Worm (Caenorhabditis elegans) whole organism, L2 larva: Measurements from ENCODE around the gene R09A8.5.

Experiments used
- F13H6.1 ChIP-seq: sonication (generic microtip); optimal IDR thresholded peaks from 2 replicates; lab custom pipeline; 2016; ENCODE audit warnings: missing genetic modification characterization, missing compliant biosample characterization
- R02D3.7 ChIP-seq: fragments of 150-350 bp; optimal IDR thresholded peaks from 2 replicates; lab custom pipeline; 2014; ENCODE audit warnings: missing biosample characterization, missing genetic modification characterization
- Y55F3AM.14 ChIP-seq: fragments of 200-800 bp; sonication (Bioruptor generic); optimal IDR thresholded peaks from 2 replicates; lab custom pipeline; 2018; ENCODE audit warnings: mild to moderate bottlenecking, missing genetic modification characterization, missing compliant biosample characterization
- aly-2 ChIP-seq: fragments of 150-350 bp; optimal IDR thresholded peaks from 2 replicates; lab custom pipeline; 2014; ENCODE audit warnings: missing biosample characterization, missing genetic modification characterization
- ama-1 ChIP-seq: fragments of 150-350 bp; optimal IDR thresholded peaks from 2 replicates; lab custom pipeline; 2018; ENCODE audit warnings: inconsistent platforms
- blmp-1 ChIP-seq: sonication (generic microtip); optimal IDR thresholded peaks from 2 replicates; lab custom pipeline; 2017; ENCODE audit warnings: missing genetic modification characterization, mild to moderate bottlenecking, missing compliant biosample characterization, antibody characterized with exemption, moderate library complexity; ENCODE audit not compliant: insufficient read depth
- ceh-82 ChIP-seq: fragments of 150-350 bp; optimal IDR thresholded peaks from 2 replicates; lab custom pipeline; 2014; ENCODE audit warnings: missing biosample characterization, missing genetic modification characterization
- crh-2 ChIP-seq: sonication (generic microtip); optimal IDR thresholded peaks from 2 replicates; lab custom pipeline; 2017; ENCODE audit warnings: missing biosample characterization, missing genetic modification characterization
- dmd-4 ChIP-seq: sonication (generic microtip); optimal IDR thresholded peaks from 2 replicates; lab custom pipeline; 2017; ENCODE audit warnings: missing biosample characterization, missing genetic modification characterization
- egl-27 ChIP-seq: sonication (generic microtip); optimal IDR thresholded peaks from 3 replicates; lab custom pipeline; 2017; ENCODE audit warnings: missing biosample characterization, missing genetic modification reagents, missing genetic modification characterization
- elt-1 ChIP-seq: fragments of 150-350 bp; optimal IDR thresholded peaks from 2 replicates; lab custom pipeline; 2014; ENCODE audit warnings: missing biosample characterization, missing genetic modification characterization
- elt-3 ChIP-seq: sonication (generic microtip); optimal IDR thresholded peaks from 2 replicates; lab custom pipeline; 2017; ENCODE audit warnings: missing biosample characterization, missing genetic modification characterization
- fos-1 ChIP-seq: fragments of 150-350 bp; optimal IDR thresholded peaks from 2 replicates; lab custom pipeline; 2014; ENCODE audit warnings: missing biosample characterization, missing genetic modification characterization
- gmeb-1 ChIP-seq: fragments of 150-350 bp; optimal IDR thresholded peaks from 2 replicates; lab custom pipeline; 2014; ENCODE audit warnings: missing biosample characterization, missing genetic modification characterization
- lin-13 ChIP-seq: fragments of 150-350 bp; optimal IDR thresholded peaks from 2 replicates; lab custom pipeline; 2014; ENCODE audit warnings: missing biosample characterization, missing genetic modification reagents, missing genetic modification characterization
- lsy-2 ChIP-seq, 2 experiments: fragments of 150-350 bp in 1 of 2; sonication (generic microtip) in 1 of 2; optimal IDR thresholded peaks; 2 replicates each; lab custom pipeline; 2014 to 2017; ENCODE audit warnings: missing biosample characterization in 2 of 2, missing genetic modification characterization in 2 of 2
- mdl-1 ChIP-seq, 2 experiments: fragments of 150-350 bp in 1 of 2; sonication (generic microtip) in 1 of 2; optimal IDR thresholded peaks; 2 replicates each; lab custom pipeline; 2017; ENCODE audit warnings: missing biosample characterization in 2 of 2, missing genetic modification characterization in 2 of 2
- nhr-11 ChIP-seq: fragments of 150-350 bp; optimal IDR thresholded peaks from 2 replicates; lab custom pipeline; 2014; ENCODE audit warnings: missing biosample characterization, missing genetic modification characterization
- nhr-129 ChIP-seq: fragments of 150-350 bp; optimal IDR thresholded peaks from 2 replicates; lab custom pipeline; 2014; ENCODE audit warnings: missing biosample characterization, missing genetic modification characterization
- nhr-21 ChIP-seq: fragments of 150-350 bp; optimal IDR thresholded peaks from 2 replicates; lab custom pipeline; 2014; ENCODE audit warnings: missing biosample characterization, missing genetic modification characterization
- nhr-237 ChIP-seq: fragments of 150-350 bp; optimal IDR thresholded peaks from 2 replicates; lab custom pipeline; 2014; ENCODE audit warnings: missing biosample characterization, missing genetic modification characterization
- nhr-25 ChIP-seq: fragments of 150-350 bp; sonication (generic microtip); optimal IDR thresholded peaks from 3 replicates; lab custom pipeline; 2014; ENCODE audit warnings: missing biosample characterization, missing genetic modification characterization
- peb-1 ChIP-seq: fragments of 150-350 bp; optimal IDR thresholded peaks from 2 replicates; lab custom pipeline; 2014; ENCODE audit warnings: missing biosample characterization, missing genetic modification characterization
- skn-1 ChIP-seq: sonication (generic microtip); optimal IDR thresholded peaks from 2 replicates; lab custom pipeline; 2017; ENCODE audit warnings: missing biosample characterization, missing genetic modification characterization
- sma-3 ChIP-seq: sonication (generic microtip); optimal IDR thresholded peaks from 2 replicates; lab custom pipeline; 2016; ENCODE audit warnings: missing genetic modification reagents, missing genetic modification characterization, missing compliant biosample characterization
- sma-9 ChIP-seq, 2 experiments: fragments of 150-350 bp in 1 of 2; sonication (generic microtip) in 1 of 2; optimal IDR thresholded peaks; 2 replicates each; lab custom pipeline; 2014 to 2016; ENCODE audit warnings: missing genetic modification characterization in 2 of 2, mild to moderate bottlenecking in 1 of 2, missing biosample characterization in 1 of 2, missing compliant biosample characterization in 1 of 2, missing genetic modification reagents in 1 of 2, moderate library complexity in 1 of 2
- snpc-4 ChIP-seq: fragments of 150-350 bp; optimal IDR thresholded peaks from 2 replicates; lab custom pipeline; 2014; ENCODE audit warnings: missing biosample characterization, missing genetic modification characterization
- unc-39 ChIP-seq: fragments of 150-350 bp; optimal IDR thresholded peaks from 2 replicates; lab custom pipeline; 2014; ENCODE audit warnings: missing biosample characterization, missing genetic modification characterization
- unc-55 ChIP-seq: fragments of 150-350 bp; sonication (generic microtip); optimal IDR thresholded peaks from 3 replicates; lab custom pipeline; 2014; ENCODE audit warnings: missing biosample characterization, missing genetic modification reagents, missing genetic modification characterization
- zag-1 ChIP-seq: fragments of 150-350 bp; optimal IDR thresholded peaks from 2 replicates; lab custom pipeline; 2014; ENCODE audit warnings: missing biosample characterization, missing genetic modification characterization
- ztf-1 ChIP-seq: fragments of 200-800 bp; sonication (Bioruptor generic); conservative IDR thresholded peaks from 2 replicates; pipeline ENCODE4 v1.3.6; 2022; ENCODE audit warnings: missing genetic modification characterization, missing compliant biosample characterization
- ztf-11 ChIP-seq: sonication (generic microtip); optimal IDR thresholded peaks from 2 replicates; lab custom pipeline; 2017; ENCODE audit warnings: missing biosample characterization, missing genetic modification characterization
- ztf-4 ChIP-seq: fragments of 150-350 bp; optimal IDR thresholded peaks from 2 replicates; lab custom pipeline; 2014; ENCODE audit warnings: missing biosample characterization, missing genetic modification characterization

R09A8.5 gene

ce11 chrX:12655339-12655875 lies 15.0 kb upstream of the R09A8.5 start:
- TF ChIP-seq lsy-2 (tag; optimal IDR thresholded peaks at IDR 0.05; lab: Kevin White, UChicago) = peak in 1 of 2 experiments; percentile 9
- peak; percentile 21 for TF ChIP-seq Y55F3AM.14
- no peak for TF ChIP-seq lin-13 (GFP tag; lab: Kevin White, UChicago)
- TF ChIP-seq crh-2 (tag; lab: Kevin White, UChicago) = peak; percentile 19
- TF ChIP-seq ama-1 (lab: Kevin White, UChicago) = no peak
- peak; percentile 64 for TF ChIP-seq blmp-1 (tag; lab: Kevin White, UChicago)
- peak; percentile 31 for TF ChIP-seq F13H6.1 (tag; lab: Kevin White, UChicago)
- TF ChIP-seq nhr-21 (tag; lab: Kevin White, UChicago) = peak; percentile 54
- TF ChIP-seq fos-1 (tag; lab: Kevin White, UChicago) = peak; percentile 21
- no peak for TF ChIP-seq aly-2 (tag; lab: Kevin White, UChicago)
- TF ChIP-seq dmd-4 (tag; lab: Kevin White, UChicago) = no peak
- TF ChIP-seq mdl-1 (tag; optimal IDR thresholded peaks at IDR 0.05; lab: Kevin White, UChicago) = peak; percentile 42 to 55
- no peak for TF ChIP-seq nhr-129 (tag; lab: Kevin White, UChicago)
- no peak for TF ChIP-seq unc-55 (GFP tag; lab: Kevin White, UChicago)
- TF ChIP-seq sma-9 (GFP tag; optimal IDR thresholded peaks at IDR 0.05; lab: Kevin White, UChicago) = peak; percentile 2
- TF ChIP-seq sma-9 (tag; optimal IDR thresholded peaks at IDR 0.05; lab: Kevin White, UChicago) = no peak
- TF ChIP-seq zag-1 (tag; lab: Kevin White, UChicago) = peak; percentile 68
- TF ChIP-seq egl-27 (tag; lab: Kevin White, UChicago) = peak; percentile 40
- peak; percentile 70 for TF ChIP-seq nhr-11
- peak; percentile 68 for TF ChIP-seq peb-1

DNA sequence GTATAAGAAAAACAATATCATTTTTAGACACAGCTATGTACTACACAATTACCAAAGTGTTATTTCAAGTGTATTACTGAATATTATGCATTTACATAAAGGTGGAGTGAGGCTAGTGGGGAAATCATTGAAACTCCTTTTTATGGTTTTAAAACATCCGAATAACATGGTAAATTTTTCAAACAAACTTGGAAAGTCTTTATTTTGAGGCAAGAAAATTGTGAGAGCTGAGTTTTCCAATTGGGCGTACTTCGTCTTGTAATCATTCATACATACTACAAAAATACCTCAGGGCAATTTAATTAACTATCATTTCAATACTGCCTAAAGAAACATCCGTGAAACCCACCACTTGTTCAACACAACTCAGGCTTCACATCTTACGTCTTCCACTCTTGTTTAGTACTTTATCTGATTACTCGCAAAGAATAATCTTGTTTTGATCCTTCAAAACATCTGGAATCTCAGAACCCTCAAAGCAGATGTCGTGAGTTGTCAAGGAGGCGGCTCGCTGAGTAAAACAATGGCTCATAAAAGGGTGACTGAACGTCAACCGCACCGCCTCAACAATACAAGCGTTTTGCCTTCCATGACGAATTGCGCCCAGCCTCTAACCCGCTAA lies 6.3 kb upstream of the R09A8.5 start, which contains the start of gene zmp-5:
Gene zmp-5 (plus strand): TSS at position 572 of the 622 bp plus-strand sequence.
- TF ChIP-seq sma-9 (GFP tag; optimal IDR thresholded peaks at IDR 0.05; lab: Kevin White, UChicago) (no peak), sma-9 (tag; optimal IDR thresholded peaks at IDR 0.05; lab: Kevin White, UChicago) (no peak), ceh-82 (tag; lab: Kevin White, UChicago) (no peak), nhr-21 (tag; lab: Kevin White, UChicago) (no peak), dmd-4 (tag; lab: Kevin White, UChicago) (no peak), lin-13 (GFP tag; lab: Kevin White, UChicago) (no peak), gmeb-1 (tag; lab: Kevin White, UChicago) (no peak), unc-55 (GFP tag; lab: Kevin White, UChicago) (no peak), skn-1 (tag; lab: Kevin White, UChicago) (no peak), nhr-25 (no peak), snpc-4 (tag; lab: Kevin White, UChicago) (no peak)

ce11 chrX:12645846-12646245 lies 5.5 kb upstream of the R09A8.5 start:
- no peak for TF ChIP-seq peb-1
- peak; percentile 2 for TF ChIP-seq nhr-25

DNA sequence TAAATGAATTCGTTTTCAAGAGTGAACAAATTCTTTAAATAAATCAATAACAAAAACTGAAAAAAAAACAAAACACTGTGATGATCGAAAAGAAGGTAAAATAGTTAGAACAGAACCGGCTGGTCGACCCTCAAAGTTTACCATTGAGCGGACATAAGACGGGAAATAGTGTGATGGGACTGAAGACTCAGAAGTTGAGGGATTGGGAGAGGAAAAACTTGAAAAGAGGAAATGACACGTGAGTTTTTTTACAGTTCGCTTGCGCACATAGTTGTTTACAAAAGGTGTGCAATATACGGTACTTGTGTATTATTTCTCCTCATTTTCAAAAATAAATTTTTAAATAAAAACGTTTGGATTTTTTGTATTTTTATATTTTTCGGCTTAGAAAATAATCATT lies 2.6 kb upstream of the R09A8.5 start:
- TF ChIP-seq F13H6.1 (tag; lab: Kevin White, UChicago) (peak; percentile 52), lin-13 (GFP tag; lab: Kevin White, UChicago) (no peak), ztf-11 (tag; lab: Kevin White, UChicago) (no peak), nhr-25 (peak; percentile 44), lsy-2 (tag; optimal IDR thresholded peaks at IDR 0.05; lab: Kevin White, UChicago) (peak in 1 of 2 experiments; percentile 5), nhr-129 (tag; lab: Kevin White, UChicago) (peak; percentile 58)

DNA sequence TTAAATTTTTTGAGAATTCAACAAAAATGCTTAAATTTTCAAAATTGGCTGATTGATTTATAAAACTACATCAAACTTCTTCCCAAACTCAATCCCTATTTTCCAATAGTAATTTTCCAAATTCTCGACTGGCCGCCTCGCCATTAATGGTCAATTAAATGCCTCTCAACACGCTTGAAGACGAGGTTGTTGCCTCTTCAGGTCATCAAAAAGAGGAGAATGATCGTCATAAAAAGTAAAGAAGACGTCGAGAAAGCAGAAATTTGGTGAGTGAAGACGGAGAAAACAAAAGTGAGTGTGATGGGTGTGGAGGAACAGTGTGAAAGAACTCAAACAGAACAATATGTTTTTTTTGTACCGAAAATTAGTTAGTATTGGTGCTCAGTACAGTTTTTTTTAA lies 602 bp upstream of the R09A8.5 start:
- TF ChIP-seq elt-1 (tag; lab: Kevin White, UChicago) (no peak), ztf-4 (tag; lab: Kevin White, UChicago) (no peak), mdl-1 (tag; optimal IDR thresholded peaks at IDR 0.05; lab: Kevin White, UChicago) (no peak), nhr-237 (no peak), elt-3 (tag; lab: Kevin White, UChicago) (no peak), Y55F3AM.14 (no peak), nhr-11 (no peak), snpc-4 (tag; lab: Kevin White, UChicago) (no peak), ztf-1 (GFP tag; lab: Robert Waterston, UW) (no peak), F13H6.1 (tag; lab: Kevin White, UChicago) (no peak), nhr-129 (tag; lab: Kevin White, UChicago) (no peak), unc-39 (tag; lab: Kevin White, UChicago) (no peak), gmeb-1 (tag; lab: Kevin White, UChicago) (no peak), sma-3 (no peak), R02D3.7 (tag; lab: Kevin White, UChicago) (no peak), aly-2 (tag; lab: Kevin White, UChicago) (no peak)
- TF ChIP-seq, all 48 proteins: peak for 0
